Worm (Caenorhabditis elegans) whole organism, young adult: ENCODE data around the gene F37C12.14.

Experiments used
- C06A6.2 ChIP-seq: fragments of 200-800 bp; sonication (Bioruptor generic); conservative IDR thresholded peaks from 2 replicates; pipeline ENCODE4 v1.3.6; 2022; ENCODE audit warnings: missing genetic modification characterization, missing compliant biosample characterization
- C17E4.6 ChIP-seq: fragments of 200-800 bp; sonication (Bioruptor generic); IDR thresholded peaks from 2 replicates; pipeline ENCODE4 v1.3.6; 2022; ENCODE audit warnings: missing genetic modification reagents, missing genetic modification characterization, missing compliant biosample characterization
- D2030.7 ChIP-seq: fragments of 200-800 bp; sonication (Bioruptor generic); IDR thresholded peaks from 2 replicates; pipeline ENCODE4 v1.3.6; 2022; ENCODE audit warnings: missing genetic modification reagents, missing genetic modification characterization, missing compliant biosample characterization
- F10E7.11 ChIP-seq: sonication (generic microtip); optimal IDR thresholded peaks from 2 replicates; lab custom pipeline; 2017; ENCODE audit warnings: mild to moderate bottlenecking, missing genetic modification characterization, moderate library complexity, missing compliant biosample characterization
- F39B2.1 ChIP-seq: fragments of 200-800 bp; sonication (Bioruptor generic); IDR thresholded peaks from 2 replicates; pipeline ENCODE4 v1.3.6; 2022; ENCODE audit warnings: missing genetic modification reagents, missing genetic modification characterization, missing compliant biosample characterization
- F49E8.2 ChIP-seq: sonication (generic microtip); optimal IDR thresholded peaks from 3 replicates; lab custom pipeline; 2017; ENCODE audit warnings: missing genetic modification characterization, mild to moderate bottlenecking, missing compliant biosample characterization, antibody characterized with exemption, moderate library complexity; ENCODE audit not compliant: insufficient read depth
- F55B11.4 ChIP-seq: sonication (generic microtip); optimal IDR thresholded peaks from 2 replicates; lab custom pipeline; 2016; ENCODE audit warnings: missing compliant biosample characterization, missing genetic modification characterization, borderline replicate concordance; ENCODE audit not compliant: insufficient read depth
- F57A8.1 ChIP-seq: fragments of 200-800 bp; sonication (Bioruptor generic); optimal IDR thresholded peaks from 2 replicates; lab custom pipeline; 2018; ENCODE audit warnings: mild to moderate bottlenecking, missing genetic modification characterization, moderate library complexity, missing compliant biosample characterization
- T07F8.4 ChIP-seq: sonication (generic microtip); optimal IDR thresholded peaks from 2 replicates; lab custom pipeline; 2016; ENCODE audit warnings: mild to moderate bottlenecking, missing genetic modification characterization, moderate library complexity, missing compliant biosample characterization
- Y53G8AR.9 ChIP-seq: fragments of 200-800 bp; sonication (Bioruptor generic); conservative IDR thresholded peaks from 2 replicates; pipeline ENCODE4 v1.3.6; 2022; ENCODE audit warnings: missing genetic modification reagents, missing genetic modification characterization, missing compliant biosample characterization
- Y56A3A.18 ChIP-seq: fragments of 200-800 bp; sonication (Bioruptor generic); IDR thresholded peaks from 2 replicates; pipeline ENCODE4 v1.3.6; 2022; ENCODE audit warnings: missing genetic modification reagents, missing genetic modification characterization, missing compliant biosample characterization
- Y95B8A.8 ChIP-seq: fragments of 200-800 bp; sonication (Bioruptor generic); IDR thresholded peaks from 2 replicates; pipeline ENCODE4 v1.3.6; 2022; ENCODE audit warnings: missing genetic modification reagents, missing genetic modification characterization, missing compliant biosample characterization
- ama-1 ChIP-seq, 3 experiments: fragments of 150-350 bp in 1 of 3; sonication (generic microtip) in 2 of 3; optimal IDR thresholded peaks; 2 replicates each; lab custom pipeline; 2014 to 2018; ENCODE audit warnings: missing biosample characterization in 2 of 3, missing genetic modification characterization in 2 of 3, missing genetic modification reagents in 2 of 3
- attf-3 ChIP-seq: fragments of 200-800 bp; sonication (Bioruptor generic); conservative IDR thresholded peaks from 2 replicates; pipeline ENCODE4 v1.3.6; 2022; ENCODE audit warnings: missing genetic modification reagents, missing genetic modification characterization, missing compliant biosample characterization
- bed-2 ChIP-seq: fragments of 200-800 bp; sonication (Bioruptor generic); IDR thresholded peaks from 2 replicates; pipeline ENCODE4 v1.3.6; 2022; ENCODE audit warnings: missing genetic modification reagents, missing genetic modification characterization, missing compliant biosample characterization
- ceh-91 ChIP-seq: fragments of 200-800 bp; sonication (Bioruptor generic); IDR thresholded peaks from 2 replicates; pipeline ENCODE4 v1.3.6; 2022; ENCODE audit warnings: missing genetic modification reagents, missing genetic modification characterization, missing compliant biosample characterization
- dox-1 ChIP-seq: fragments of 200-800 bp; sonication (Bioruptor generic); IDR thresholded peaks from 2 replicates; pipeline ENCODE4 v1.3.6; 2022; ENCODE audit warnings: missing genetic modification reagents, missing genetic modification characterization, missing compliant biosample characterization
- dpl-1 ChIP-seq: fragments of 150-350 bp; optimal IDR thresholded peaks from 2 replicates; lab custom pipeline; 2014; ENCODE audit warnings: missing biosample characterization, missing genetic modification reagents, missing genetic modification characterization
- ekl-4 ChIP-seq: fragments of 200-800 bp; sonication (Bioruptor generic); IDR thresholded peaks from 2 replicates; pipeline ENCODE4 v1.3.6; 2022; ENCODE audit warnings: missing genetic modification reagents, missing genetic modification characterization, missing compliant biosample characterization
- fkh-3 ChIP-seq: sonication (generic microtip); optimal IDR thresholded peaks from 2 replicates; lab custom pipeline; 2016; ENCODE audit warnings: mild to moderate bottlenecking, missing genetic modification characterization, missing compliant biosample characterization
- hlh-12 ChIP-seq: sonication (generic microtip); optimal IDR thresholded peaks from 2 replicates; lab custom pipeline; 2016; ENCODE audit warnings: missing genetic modification characterization, missing compliant biosample characterization
- hmg-20 ChIP-seq: fragments of 200-800 bp; sonication (Bioruptor generic); IDR thresholded peaks from 2 replicates; pipeline ENCODE4 v1.3.6; 2022; ENCODE audit warnings: missing genetic modification reagents, missing genetic modification characterization, missing compliant biosample characterization
- hrde-1 ChIP-seq: sonication (generic microtip); optimal IDR thresholded peaks from 2 replicates; lab custom pipeline; 2016; ENCODE audit warnings: missing genetic modification characterization, mild to moderate bottlenecking, missing compliant biosample characterization, moderate library complexity, missing genotype, missing genetic modification reagents, borderline replicate concordance
- let-607 ChIP-seq, 2 experiments: fragments of 200-800 bp in 1 of 2; sonication (Bioruptor generic) in 1 of 2; sonication (generic microtip) in 1 of 2; optimal IDR thresholded peaks; 2 replicates each; lab custom pipeline; 2016 to 2018; ENCODE audit warnings: mild to moderate bottlenecking in 2 of 2, missing compliant biosample characterization in 2 of 2, missing genetic modification characterization in 2 of 2, moderate library complexity in 2 of 2, missing genotype in 1 of 2
- lin-26 ChIP-seq: fragments of 200-800 bp; sonication (Bioruptor generic); IDR thresholded peaks from 2 replicates; pipeline ENCODE4 v1.3.6; 2022; ENCODE audit warnings: missing genetic modification reagents, missing genetic modification characterization, missing compliant biosample characterization
- lin-35 ChIP-seq, 3 experiments: fragments of 150-350 bp in 2 of 3; sonication (generic microtip) in 1 of 3; optimal IDR thresholded peaks; 2 replicates each; lab custom pipeline; 2014 to 2018; ENCODE audit warnings: missing biosample characterization in 3 of 3, missing genetic modification characterization in 3 of 3, missing genetic modification reagents in 3 of 3
- lir-1 ChIP-seq: fragments of 200-800 bp; sonication (Bioruptor generic); conservative IDR thresholded peaks from 2 replicates; pipeline ENCODE4 v1.3.6; 2022; ENCODE audit warnings: missing genetic modification reagents, missing genetic modification characterization, missing compliant biosample characterization
- lsl-1 ChIP-seq: fragments of 200-800 bp; sonication (Bioruptor generic); optimal IDR thresholded peaks from 2 replicates; lab custom pipeline; 2018; ENCODE audit warnings: mild to moderate bottlenecking, missing genetic modification characterization, moderate library complexity, missing compliant biosample characterization
- madf-3 ChIP-seq: fragments of 200-800 bp; sonication (Bioruptor generic); IDR thresholded peaks from 2 replicates; pipeline ENCODE4 v1.3.6; 2022; ENCODE audit warnings: missing genetic modification reagents, missing genetic modification characterization, missing compliant biosample characterization
- madf-6 ChIP-seq: fragments of 200-800 bp; sonication (Bioruptor generic); IDR thresholded peaks from 2 replicates; pipeline ENCODE4 v1.3.6; 2022; ENCODE audit warnings: missing genetic modification reagents, missing genetic modification characterization, missing compliant biosample characterization
- mcd-1 ChIP-seq: fragments of 200-800 bp; sonication (Bioruptor generic); IDR thresholded peaks from 2 replicates; pipeline ENCODE4 v1.3.6; 2022; ENCODE audit warnings: missing genetic modification reagents, missing genetic modification characterization, missing compliant biosample characterization
- mes-4 ChIP-seq: sonication (generic microtip); optimal IDR thresholded peaks from 2 replicates; lab custom pipeline; 2016; ENCODE audit warnings: missing genotype, missing genetic modification characterization, missing compliant biosample characterization
- nfyb-1 ChIP-seq: fragments of 200-800 bp; sonication (Bioruptor generic); IDR thresholded peaks from 2 replicates; pipeline ENCODE4 v1.3.6; 2022; ENCODE audit warnings: missing genetic modification reagents, missing genetic modification characterization, missing compliant biosample characterization
- nhr-120 ChIP-seq: fragments of 200-800 bp; sonication (Bioruptor generic); IDR thresholded peaks from 2 replicates; pipeline ENCODE4 v1.3.6; 2022; ENCODE audit warnings: missing genetic modification characterization, missing compliant biosample characterization
- nhr-80 ChIP-seq: sonication (generic microtip); optimal IDR thresholded peaks from 2 replicates; lab custom pipeline; 2016; ENCODE audit warnings: missing genetic modification characterization, missing compliant biosample characterization
- rcor-1 ChIP-seq: fragments of 200-800 bp; sonication (Bioruptor generic); IDR thresholded peaks from 2 replicates; pipeline ENCODE4 v1.3.6; 2022; ENCODE audit warnings: missing genetic modification reagents, missing genetic modification characterization, missing compliant biosample characterization
- repo-1 ChIP-seq: sonication (generic microtip); optimal IDR thresholded peaks from 2 replicates; lab custom pipeline; 2017; ENCODE audit warnings: mild to moderate bottlenecking, missing genetic modification characterization, missing compliant biosample characterization
- snpc-1.1 ChIP-seq: sonication (generic microtip); optimal IDR thresholded peaks from 2 replicates; lab custom pipeline; 2017; ENCODE audit warnings: missing genetic modification characterization, mild to moderate bottlenecking, missing compliant biosample characterization, antibody characterized with exemption, moderate library complexity, missing genotype, missing genetic modification reagents; ENCODE audit not compliant: insufficient read depth
- snpc-3.4 ChIP-seq: sonication (generic microtip); optimal IDR thresholded peaks from 2 replicates; lab custom pipeline; 2017; ENCODE audit warnings: missing genetic modification characterization, mild to moderate bottlenecking, missing compliant biosample characterization, antibody characterized with exemption, moderate library complexity, missing genotype, missing genetic modification reagents
- snpc-4 ChIP-seq, 5 experiments: fragments of 150-350 bp in 1 of 5; sonication (generic microtip) in 4 of 5; optimal IDR thresholded peaks; 2 replicates each; lab custom pipeline; 2014 to 2018; ENCODE audit warnings: missing genetic modification characterization in 5 of 5, missing biosample characterization in 3 of 5, antibody characterized with exemption in 2 of 5, mild to moderate bottlenecking in 2 of 5, missing compliant biosample characterization in 2 of 5, missing genotype in 2 of 5, moderate library complexity in 2 of 5, missing genetic modification reagents in 1 of 5
- tlf-1 ChIP-seq: fragments of 200-800 bp; sonication (Bioruptor generic); optimal IDR thresholded peaks from 2 replicates; lab custom pipeline; 2018; ENCODE audit warnings: mild to moderate bottlenecking, missing genetic modification characterization, missing compliant biosample characterization
- ztf-25 ChIP-seq: fragments of 200-800 bp; sonication (Bioruptor generic); IDR thresholded peaks from 2 replicates; pipeline ENCODE4 v1.3.6; 2022; ENCODE audit warnings: missing genetic modification reagents, missing genetic modification characterization, missing compliant biosample characterization
- ztf-28 ChIP-seq: fragments of 200-800 bp; sonication (Bioruptor generic); IDR thresholded peaks from 2 replicates; pipeline ENCODE4 v1.3.6; 2022; ENCODE audit warnings: missing genetic modification reagents, missing genetic modification characterization, missing compliant biosample characterization

The F37C12.14 gene

ce11 chrIII:7141285-7141715 is 44.1 kb downstream of the F37C12.14 start (continued):
- TF ChIP-seq F10E7.11 (no peak), mes-4 (tag; lab: Kevin White, UChicago) (peak; percentile 1), fkh-3 (tag; lab: Kevin White, UChicago) (peak; percentile 92), F57A8.1 (no peak), ceh-91 (GFP tag; lab: Robert Waterston, UW) (no peak), ztf-25 (0 out of 2 replicates have a peak, but pooled peaks have one; percentile 36), nhr-120 (no peak), lsl-1 (peak; percentile 70), dpl-1 (GFP tag; lab: Kevin White, UChicago) (no peak), hlh-12 (tag; lab: Kevin White, UChicago) (no peak), C17E4.6 (GFP tag; lab: Robert Waterston, UW) (peak; percentile 51; the same call in 1 of the 2 replicates)
- TF ChIP-seq, all 124 proteins: peak for 73

ce11 chrIII:7140228-7140710 is 45.1 kb downstream of the F37C12.14 start:
- TF ChIP-seq ama-1 (optimal IDR thresholded peaks at IDR 0.05; lab: Kevin White, UChicago) = peak; percentile 8
- TF ChIP-seq ama-1 (GFP tag; optimal IDR thresholded peaks at IDR 0.05; lab: Kevin White, UChicago) = no peak
- TF ChIP-seq snpc-3.4 (tag; lab: Kevin White, UChicago) = peak; percentile 91
- peak; percentile 31 for TF ChIP-seq tlf-1 (GFP tag; lab: Kevin White, UChicago)
- TF ChIP-seq F49E8.2 (tag; lab: Kevin White, UChicago) = peak; percentile 83
- peak in 1 of 2 experiments; percentile 8 for TF ChIP-seq let-607 (tag; optimal IDR thresholded peaks at IDR 0.05; lab: Kevin White, UChicago)
- TF ChIP-seq bed-2 (GFP tag; lab: Robert Waterston, UW) = no peak
- TF ChIP-seq hrde-1 (tag; lab: Kevin White, UChicago) = peak; percentile 75
- 0 out of 2 replicates have a peak, but pooled peaks have one; percentile 18 for TF ChIP-seq ceh-91 (GFP tag; lab: Robert Waterston, UW)
- TF ChIP-seq snpc-4 (GFP tag; optimal IDR thresholded peaks at IDR 0.05; lab: Kevin White, UChicago) = peak; percentile 94
- peak; percentile 94 to 98 (median 96) for TF ChIP-seq snpc-4 (tag; optimal IDR thresholded peaks at IDR 0.05; lab: Kevin White, UChicago)
- no peak for TF ChIP-seq mes-4 (tag; lab: Kevin White, UChicago)
- TF ChIP-seq C06A6.2 (GFP tag; lab: Robert Waterston, UW) = no peak
- no peak for TF ChIP-seq hmg-20 (GFP tag; lab: Robert Waterston, UW)
- TF ChIP-seq Y53G8AR.9 (GFP tag; lab: Robert Waterston, UW) = peak; percentile 51; the same call in 1 of the 2 replicates
- peak in 1 of 3 experiments; percentile 40 for TF ChIP-seq lin-35 (GFP tag; optimal IDR thresholded peaks at IDR 0.05; lab: Kevin White, UChicago)
- peak; percentile 83 for TF ChIP-seq Y95B8A.8 (GFP tag; lab: Robert Waterston, UW)
- no peak for TF ChIP-seq nhr-80 (tag; lab: Kevin White, UChicago)
- no peak for TF ChIP-seq dpl-1 (GFP tag; lab: Kevin White, UChicago)
- peak; percentile 96 for TF ChIP-seq D2030.7 (GFP tag; lab: Robert Waterston, UW)
- peak; percentile 55 for TF ChIP-seq mcd-1 (GFP tag; lab: Robert Waterston, UW)
- no peak for TF ChIP-seq T07F8.4 (tag; lab: Kevin White, UChicago)
- TF ChIP-seq ekl-4 (GFP tag; lab: Robert Waterston, UW) = peak; percentile 73
- TF ChIP-seq nfyb-1 (GFP tag; lab: Robert Waterston, UW) = peak; percentile 72
- 0 out of 2 replicates have a peak, but pooled peaks have one; percentile 64 for TF ChIP-seq F39B2.1 (GFP tag; lab: Robert Waterston, UW)
- TF ChIP-seq attf-3 = peak; percentile 50; the same call in 1 of the 2 replicates
- TF ChIP-seq lir-1 (GFP tag; lab: Robert Waterston, UW) = 0 out of 2 replicates have a peak, but pooled peaks have one; percentile 16
- peak; percentile 80 for TF ChIP-seq dox-1 (GFP tag; lab: Robert Waterston, UW)
- 0 out of 2 replicates have a peak, but pooled peaks have one; percentile 37 for TF ChIP-seq Y56A3A.18 (GFP tag; lab: Robert Waterston, UW)
- peak; percentile 39 for TF ChIP-seq repo-1 (tag; lab: Kevin White, UChicago)
- peak; percentile 78 for TF ChIP-seq madf-6 (GFP tag; lab: Robert Waterston, UW)
- peak; percentile 45; the same call in 1 of the 2 replicates for TF ChIP-seq lin-26 (GFP tag; lab: Robert Waterston, UW)
- TF ChIP-seq F55B11.4 = no peak
- peak; percentile 98 for TF ChIP-seq snpc-1.1 (tag; lab: Kevin White, UChicago)
- TF ChIP-seq ztf-28 (GFP tag; lab: Robert Waterston, UW) = 0 out of 2 replicates have a peak, but pooled peaks have one; percentile 14
- peak; percentile 50; the same call in 1 of the 2 replicates for TF ChIP-seq madf-3 (GFP tag; lab: Robert Waterston, UW)
- TF ChIP-seq rcor-1 = peak; percentile 55; the same call in 1 of the 2 replicates
